Worm (Caenorhabditis elegans) whole organism, L4/young adult: ENCODE results near the gene dph-5.

Experiments used
- W03F9.2 ChIP-seq: fragments of 150-350 bp; optimal IDR thresholded peaks from 2 replicates; lab custom pipeline; 2014; ENCODE audit warnings: missing biosample characterization, missing genetic modification characterization
- dao-5 ChIP-seq: sonication (generic microtip); optimal IDR thresholded peaks from 2 replicates; lab custom pipeline; 2016; ENCODE audit warnings: missing genotype, missing genetic modification characterization, moderate library complexity, missing compliant biosample characterization
- him-1 ChIP-seq: sonication (generic microtip); optimal IDR thresholded peaks from 2 replicates; lab custom pipeline; 2016; ENCODE audit warnings: missing genotype, missing genetic modification reagents, missing genetic modification characterization, missing compliant biosample characterization

- no peak for TF ChIP-seq him-1 (tag; lab: Kevin White, UChicago)
- TF ChIP-seq dao-5 (tag; lab: Kevin White, UChicago) = no peak
- TF ChIP-seq W03F9.2 (tag; lab: Kevin White, UChicago) = peak; percentile 10
Observed at ce11 chrII:11376598-11377108, 26.7 kb downstream of the dph-5 start.
